Fruit fly (Drosophila melanogaster) whole organism, embryonic: ENCODE data around the gene yellow-g2.

Source experiments
- Atf3 ChIP-seq: fragments of 200-800 bp; sonication (Bioruptor generic); optimal IDR thresholded peaks from 3 replicates; lab custom pipeline; 2016; ENCODE audit warnings: missing biosample characterization, missing genetic modification characterization
- CG10565 ChIP-seq: fragments of 200-800 bp; sonication (Bioruptor generic); optimal IDR thresholded peaks from 3 replicates; lab custom pipeline; 2016; ENCODE audit warnings: missing biosample characterization, mild to moderate bottlenecking, missing genetic modification characterization
- CG11504 ChIP-seq: fragments of 200-800 bp; sonication (Bioruptor generic); optimal IDR thresholded peaks from 3 replicates; lab custom pipeline; 2019; ENCODE audit warnings: missing biosample characterization, mild to moderate bottlenecking, missing genetic modification characterization, moderate library complexity
- CG11560 ChIP-seq: fragments of 200-800 bp; sonication (Bioruptor generic); IDR thresholded peaks from 3 replicates; pipeline ENCODE4 v1.3.6; 2022; ENCODE audit warnings: missing biosample characterization, missing genetic modification characterization
- CG1233 ChIP-seq: fragments of 200-800 bp; sonication (Bioruptor generic); optimal IDR thresholded peaks from 4 replicates; lab custom pipeline; 2018; ENCODE audit warnings: missing biosample characterization, mild to moderate bottlenecking, missing genetic modification characterization
- CG15514 ChIP-seq: fragments of 200-800 bp; sonication (Bioruptor generic); optimal IDR thresholded peaks from 3 replicates; lab custom pipeline; 2017; ENCODE audit warnings: missing biosample characterization, missing genetic modification characterization, mild to moderate bottlenecking, moderate library complexity, missing genetic modification reagents
- CG17328 ChIP-seq: fragments of 200-800 bp; sonication (Bioruptor generic); IDR thresholded peaks from 2 replicates; pipeline ENCODE4 v1.3.6; 2022; ENCODE audit warnings: missing biosample characterization, missing genetic modification characterization
- CG17361 ChIP-seq: fragments of 200-800 bp; sonication (Bioruptor generic); IDR thresholded peaks from 3 replicates; pipeline ENCODE4 v1.3.6; 2022; ENCODE audit warnings: missing biosample characterization, missing genetic modification characterization
- CG2199 ChIP-seq: fragments of 200-800 bp; sonication (Bioruptor generic); IDR thresholded peaks from 3 replicates; pipeline ENCODE4 v1.3.6; 2022; ENCODE audit warnings: missing biosample characterization, missing genetic modification characterization
- CG2202 ChIP-seq: fragments of 200-800 bp; sonication (Bioruptor generic); optimal IDR thresholded peaks from 2 replicates; lab custom pipeline; 2018; ENCODE audit warnings: missing biosample characterization, mild to moderate bottlenecking, missing genetic modification characterization
- CG32767 ChIP-seq: fragments of 200-800 bp; sonication (Bioruptor generic); IDR thresholded peaks from 2 replicates; pipeline ENCODE4 v1.3.6; 2022; ENCODE audit warnings: missing biosample characterization, missing genetic modification characterization
- CG33213 ChIP-seq: fragments of 200-800 bp; sonication (Bioruptor generic); optimal IDR thresholded peaks from 3 replicates; lab custom pipeline; 2016; ENCODE audit warnings: missing biosample characterization, missing genetic modification characterization
- CG5180 ChIP-seq: fragments of 200-800 bp; sonication (Bioruptor generic); optimal IDR thresholded peaks from 3 replicates; lab custom pipeline; 2017; ENCODE audit warnings: missing biosample characterization, missing genetic modification characterization, mild to moderate bottlenecking, moderate library complexity, missing genetic modification reagents
- CG7745 ChIP-seq: fragments of 200-800 bp; sonication (Bioruptor generic); optimal IDR thresholded peaks from 2 replicates; lab custom pipeline; 2018; ENCODE audit warnings: missing biosample characterization, mild to moderate bottlenecking, missing genetic modification characterization, moderate library complexity
- CG8290 ChIP-seq, 3 experiments: fragments of 200-800 bp; sonication (Bioruptor generic); optimal IDR thresholded peaks; 2 replicates each; lab custom pipeline; 2016 to 2019; ENCODE audit warnings: missing biosample characterization in 3 of 3, missing genetic modification characterization in 3 of 3, mild to moderate bottlenecking in 2 of 3, moderate library complexity in 1 of 3
- CG9797 ChIP-seq: fragments of 200-800 bp; sonication (Bioruptor generic); optimal IDR thresholded peaks from 3 replicates; lab custom pipeline; 2018; ENCODE audit warnings: missing biosample characterization, mild to moderate bottlenecking, missing genetic modification characterization
- CoRest ChIP-seq: fragments of 200-800 bp; sonication (Bioruptor generic); optimal IDR thresholded peaks from 3 replicates; lab custom pipeline; 2018; ENCODE audit warnings: missing biosample characterization, mild to moderate bottlenecking, missing genetic modification characterization, moderate library complexity
- Dp ChIP-seq: fragments of 200-800 bp; sonication (Bioruptor generic); optimal IDR thresholded peaks from 2 replicates; lab custom pipeline; 2018; ENCODE audit warnings: missing biosample characterization, mild to moderate bottlenecking, missing genetic modification characterization, moderate library complexity
- HmgD ChIP-seq: fragments of 200-800 bp; sonication (Bioruptor generic); optimal IDR thresholded peaks from 3 replicates; lab custom pipeline; 2016; ENCODE audit warnings: missing biosample characterization, missing genetic modification characterization
- HmgZ ChIP-seq: fragments of 200-800 bp; sonication (Bioruptor generic); optimal IDR thresholded peaks from 2 replicates; lab custom pipeline; 2018; ENCODE audit warnings: missing biosample characterization, mild to moderate bottlenecking, missing genetic modification characterization
- Lhr ChIP-seq: fragments of 200-800 bp; sonication (Bioruptor generic); optimal IDR thresholded peaks from 3 replicates; lab custom pipeline; 2017; ENCODE audit warnings: mild to moderate bottlenecking, missing biosample characterization, missing genetic modification reagents, missing genetic modification characterization
- MBD-R2 ChIP-seq: fragments of 200-800 bp; sonication (Bioruptor generic); IDR thresholded peaks from 2 replicates; pipeline ENCODE4 v1.3.6; 2022; ENCODE audit warnings: missing biosample characterization, missing genetic modification characterization
- Myb ChIP-seq: fragments of 200-800 bp; sonication (Bioruptor generic); optimal IDR thresholded peaks from 2 replicates; lab custom pipeline; 2016; ENCODE audit warnings: missing biosample characterization, missing genetic modification characterization
- Opbp ChIP-seq: fragments of 200-800 bp; sonication (Bioruptor generic); IDR thresholded peaks from 3 replicates; pipeline ENCODE4 v1.3.6; 2022; ENCODE audit warnings: missing biosample characterization, missing genetic modification characterization; ENCODE audit not compliant: partially characterized antibody
- bab2 ChIP-seq: fragments of 200-800 bp; sonication (Bioruptor generic); optimal IDR thresholded peaks from 2 replicates; lab custom pipeline; 2016; ENCODE audit warnings: missing biosample characterization, missing genetic modification characterization
- bbx ChIP-seq: fragments of 200-800 bp; sonication (Bioruptor generic); IDR thresholded peaks from 2 replicates; pipeline ENCODE4 v1.3.6; 2022; ENCODE audit warnings: missing biosample characterization, missing genetic modification characterization; ENCODE audit not compliant: partially characterized antibody
- chinmo ChIP-seq: fragments of 200-800 bp; sonication (Bioruptor generic); IDR thresholded peaks from 4 replicates; pipeline ENCODE4 v1.3.6; 2022; ENCODE audit warnings: missing biosample characterization, missing genetic modification characterization; ENCODE audit not compliant: partially characterized antibody
- croc ChIP-seq: fragments of 200-800 bp; sonication (Bioruptor generic); conservative IDR thresholded peaks from 3 replicates; pipeline ENCODE4 v1.3.6; 2022; ENCODE audit warnings: missing biosample characterization, missing genetic modification characterization
- fd3F ChIP-seq: fragments of 200-800 bp; sonication (Bioruptor generic); optimal IDR thresholded peaks from 2 replicates; lab custom pipeline; 2018; ENCODE audit warnings: missing biosample characterization, mild to moderate bottlenecking, missing genetic modification characterization, moderate library complexity
- gfzf ChIP-seq: fragments of 200-800 bp; sonication (Bioruptor generic); optimal IDR thresholded peaks from 2 replicates; lab custom pipeline; 2016; ENCODE audit warnings: missing biosample characterization, mild to moderate bottlenecking, missing genetic modification characterization, moderate library complexity
- gt ChIP-seq: fragments of 200-800 bp; sonication (Bioruptor generic); IDR thresholded peaks from 2 replicates; pipeline ENCODE4 v1.3.6; 2022; ENCODE audit warnings: missing biosample characterization, missing genetic modification characterization
- hkb ChIP-seq, 2 experiments: fragments of 200-800 bp in 1 of 2; fragments of >200 bp in 1 of 2; sonication (Bioruptor generic) in 1 of 2; IDR thresholded peaks in 1 of 2; optimal IDR thresholded peaks in 1 of 2; 2 replicates each; pipeline versions ENCODE4 v1.3.6 to Lab custom; 2017 to 2022; ENCODE audit warnings: missing biosample characterization in 1 of 2, missing genetic modification characterization in 1 of 2
- klu ChIP-seq: fragments of 200-800 bp; sonication (Bioruptor generic); IDR thresholded peaks from 2 replicates; pipeline ENCODE4 v1.3.6; 2022; ENCODE audit warnings: missing biosample characterization, missing genetic modification characterization
- nerfin-2 ChIP-seq: fragments of 200-800 bp; sonication (Bioruptor generic); IDR thresholded peaks from 2 replicates; pipeline ENCODE4 v1.3.6; 2022; ENCODE audit warnings: missing biosample characterization, missing genetic modification characterization; ENCODE audit not compliant: partially characterized antibody
- onecut ChIP-seq: fragments of 200-800 bp; sonication (Bioruptor generic); IDR thresholded peaks from 2 replicates; pipeline ENCODE4 v1.3.6; 2022; ENCODE audit warnings: missing biosample characterization, missing genetic modification characterization
- otp ChIP-seq: fragments of 200-800 bp; sonication (Bioruptor generic); IDR thresholded peaks from 3 replicates; pipeline ENCODE4, ENCODE4 v1.3.6; 2022; ENCODE audit warnings: missing biosample characterization, missing genetic modification characterization
- p53 ChIP-seq: fragments of 200-800 bp; sonication (Bioruptor generic); optimal IDR thresholded peaks from 2 replicates; lab custom pipeline; 2016; ENCODE audit warnings: missing biosample characterization, missing genetic modification characterization
- prd ChIP-seq, 3 experiments: fragments of >200 bp in 2 of 3; fragments of 200-800 bp in 1 of 3; sonication (Bioruptor generic) in 1 of 3; optimal IDR thresholded peaks in 2 of 3; IDR thresholded peaks in 1 of 3; 2 replicates in 2 of 3; 3 replicates in 1 of 3; pipeline versions ENCODE4 v1.3.6 to Lab custom; 2017 to 2022; ENCODE audit warnings: missing biosample characterization in 1 of 3, missing genetic modification characterization in 1 of 3
- psq ChIP-seq: fragments of 200-800 bp; sonication (Bioruptor generic); optimal IDR thresholded peaks from 2 replicates; lab custom pipeline; 2017; ENCODE audit warnings: missing biosample characterization, missing genetic modification characterization
- pzg ChIP-seq: fragments of 200-800 bp; sonication (Bioruptor generic); optimal IDR thresholded peaks from 3 replicates; lab custom pipeline; 2018; ENCODE audit warnings: missing biosample characterization, mild to moderate bottlenecking, missing genetic modification characterization, moderate library complexity
- sens ChIP-seq: fragments of 200-800 bp; sonication (Bioruptor generic); peaks from one replicate; lab custom pipeline; 2016; ENCODE audit warnings: missing biosample characterization, missing genetic modification characterization
- sna ChIP-seq: fragments of 200-800 bp; sonication (Bioruptor generic); IDR thresholded peaks from 2 replicates; pipeline ENCODE4 v1.3.6; 2022; ENCODE audit warnings: missing biosample characterization, missing genetic modification characterization; ENCODE audit not compliant: partially characterized antibody
- stc ChIP-seq: fragments of 200-800 bp; sonication (Bioruptor generic); IDR thresholded peaks from 2 replicates; pipeline ENCODE4 v1.3.6; 2022; ENCODE audit warnings: missing biosample characterization, missing genetic modification characterization
- trem ChIP-seq: fragments of 200-800 bp; optimal IDR thresholded peaks from 3 replicates; lab custom pipeline; 2019; ENCODE audit warnings: missing biosample characterization, mild to moderate bottlenecking, missing genetic modification characterization, moderate library complexity
- vnd ChIP-seq: fragments of 200-800 bp; sonication (Bioruptor generic); IDR thresholded peaks from 3 replicates; pipeline ENCODE4 v1.3.6; 2022; ENCODE audit warnings: missing biosample characterization, missing genetic modification characterization; ENCODE audit not compliant: partially characterized antibody
- vvl ChIP-seq: fragments of 200-800 bp; sonication (Bioruptor generic); IDR thresholded peaks from 2 replicates; pipeline ENCODE4 v1.3.6; 2022; ENCODE audit warnings: missing biosample characterization, missing genetic modification characterization
- zen2 ChIP-seq: fragments of 200-800 bp; sonication (Bioruptor generic); IDR thresholded peaks from 3 replicates; pipeline ENCODE4 v1.3.6; 2022; ENCODE audit warnings: missing biosample characterization, missing genetic modification characterization; ENCODE audit not compliant: partially characterized antibody

Gene yellow-g2

dm6 chr3L:2243846-2244528 lies 32.4 kb upstream of the yellow-g2 start, which contains the start of gene CG32301 (continued):
- TF ChIP-seq CG11504 (tag; lab: Kevin White, UChicago) = no peak
- no peak for TF ChIP-seq gt (GFP tag; lab: Robert Waterston, UW)
- no peak for TF ChIP-seq CG1233 (GFP tag; lab: Kevin White, UChicago)
- TF ChIP-seq MBD-R2 = no peak
- no peak for TF ChIP-seq CG2202
- TF ChIP-seq bbx = peak; percentile 51
- TF ChIP-seq psq (GFP tag; lab: Kevin White, UChicago) = no peak
- TF ChIP-seq CG33213 (GFP tag; lab: Kevin White, UChicago) = peak; percentile 88
- TF ChIP-seq onecut = peak; percentile 43
- peak; percentile 98 for TF ChIP-seq CG8290 (GFP tag; optimal IDR thresholded peaks at IDR 0.05; lab: Kevin White, UChicago)
- peak; percentile 95 to 96 for TF ChIP-seq CG8290 (tag; optimal IDR thresholded peaks at IDR 0.05; lab: Kevin White, UChicago)
- no peak for TF ChIP-seq p53 (GFP tag; lab: Kevin White, UChicago)
- peak; percentile 27; the same call in 1 of the 3 replicates for TF ChIP-seq vnd (GFP tag; lab: Robert Waterston, UW)
- no peak for TF ChIP-seq CG10565 (GFP tag; lab: Kevin White, UChicago)
- TF ChIP-seq zen2 (GFP tag; lab: Robert Waterston, UW) = peak; percentile 70
- TF ChIP-seq stc (GFP tag; lab: Robert Waterston, UW) = peak; percentile 41; the same call in 1 of the 2 replicates
- peak; percentile 67 for TF ChIP-seq CG9797 (GFP tag; lab: Kevin White, UChicago)
- peak; percentile 71; the same call in 2 of the 3 replicates for TF ChIP-seq Opbp (GFP tag; lab: Robert Waterston, UW)
- no peak for TF ChIP-seq CG17328
- no peak for TF ChIP-seq otp
- TF ChIP-seq CG7745 = no peak
- TF ChIP-seq Dp (GFP tag; lab: Kevin White, UChicago) = peak; percentile 45
- TF ChIP-seq HmgD (GFP tag; lab: Kevin White, UChicago) = no peak
- 0 out of 3 replicates have a peak, but pooled peaks have one; percentile 17 for TF ChIP-seq CG2199
- peak; percentile 30 for TF ChIP-seq HmgZ
- TF ChIP-seq klu (GFP tag; lab: Robert Waterston, UW) = no peak
- peak; percentile 99 for TF ChIP-seq Lhr (GFP tag; lab: Kevin White, UChicago)
- peak; percentile 41; the same call in 1 of the 2 replicates for TF ChIP-seq nerfin-2
- TF ChIP-seq prd (optimal IDR thresholded peaks at IDR 0.05; lab: Kevin White, UChicago) = no peak
- TF ChIP-seq prd (GFP tag; IDR thresholded peaks at IDR 0.05; lab: Robert Waterston, UW) = no peak
- TF ChIP-seq Atf3 = no peak
- TF ChIP-seq bab2 (GFP tag; lab: Kevin White, UChicago) = no peak
- TF ChIP-seq vvl (GFP tag; lab: Robert Waterston, UW) = peak; percentile 28; the same call in 1 of the 2 replicates
- no peak for TF ChIP-seq CG32767 (GFP tag; lab: Robert Waterston, UW)
- peak; percentile 27 for TF ChIP-seq CoRest (tag; lab: Kevin White, UChicago)
- TF ChIP-seq hkb (optimal IDR thresholded peaks at IDR 0.05; lab: Kevin White, UChicago) = peak; percentile 80
- TF ChIP-seq hkb (GFP tag; IDR thresholded peaks at IDR 0.05; lab: Robert Waterston, UW) = no peak
- peak; percentile 6 for TF ChIP-seq trem
- TF ChIP-seq CG17361 (GFP tag; lab: Robert Waterston, UW) = no peak
- no peak for TF ChIP-seq CG5180 (GFP tag; lab: Kevin White, UChicago)
- TF ChIP-seq pzg (GFP tag; lab: Kevin White, UChicago) = peak; percentile 3
- peak; percentile 64 for TF ChIP-seq sna (GFP tag; lab: Robert Waterston, UW)
- no peak for TF ChIP-seq fd3F (GFP tag; lab: Kevin White, UChicago)
- peak; percentile 42 for TF ChIP-seq gfzf (GFP tag; lab: Kevin White, UChicago)
- peak; percentile 43 for TF ChIP-seq CG15514 (GFP tag; lab: Kevin White, UChicago)
- no peak for TF ChIP-seq croc (GFP tag; lab: Robert Waterston, UW)
- peak; percentile 97 for TF ChIP-seq Myb (GFP tag; lab: Kevin White, UChicago)
- TF ChIP-seq sens (GFP tag; lab: Kevin White, UChicago) = peak; percentile 75
- peak; percentile 74; the same call in 2 of the 4 replicates for TF ChIP-seq chinmo (GFP tag; lab: Robert Waterston, UW)
- TF ChIP-seq CG11560 (tag; lab: Robert Waterston, UW) = no peak
